Worm (Caenorhabditis elegans) whole organism, L4 larva: Measurements from ENCODE around the gene fkh-4.

Source experiments
- D1046.2 ChIP-seq: fragments of 200-800 bp; sonication (Bioruptor generic); IDR thresholded peaks from 2 replicates; pipeline ENCODE4 v1.3.6; 2022; ENCODE audit warnings: missing genetic modification characterization, missing compliant biosample characterization
- F26F4.8 ChIP-seq: fragments of 200-800 bp; sonication (Bioruptor generic); conservative IDR thresholded peaks from 2 replicates; pipeline ENCODE4 v1.3.6; 2022; ENCODE audit warnings: missing genetic modification characterization, missing compliant biosample characterization
- F37D6.2 ChIP-seq: sonication (generic microtip); optimal IDR thresholded peaks from 2 replicates; lab custom pipeline; 2016; ENCODE audit warnings: mild to moderate bottlenecking, missing genetic modification characterization, missing compliant biosample characterization
- F49E8.2 ChIP-seq: sonication (generic microtip); optimal IDR thresholded peaks from 2 replicates; lab custom pipeline; 2016; ENCODE audit warnings: missing compliant biosample characterization, mild to moderate bottlenecking, missing genetic modification characterization, borderline replicate concordance
- T20F7.1 ChIP-seq: fragments of 200-800 bp; sonication (Bioruptor generic); optimal IDR thresholded peaks from 2 replicates; lab custom pipeline; 2018; ENCODE audit warnings: mild to moderate bottlenecking, missing genetic modification characterization, missing compliant biosample characterization
- T26A8.4 ChIP-seq: fragments of 200-800 bp; sonication (Bioruptor generic); IDR thresholded peaks from 2 replicates; pipeline ENCODE4 v1.3.6; 2022; ENCODE audit warnings: missing genetic modification characterization, missing compliant biosample characterization
- Y5F2A.4 ChIP-seq: fragments of 200-800 bp; sonication (Bioruptor generic); optimal IDR thresholded peaks from 2 replicates; lab custom pipeline; 2018; ENCODE audit warnings: mild to moderate bottlenecking, missing genetic modification characterization, missing compliant biosample characterization
- ceh-32 ChIP-seq: sonication (generic microtip); optimal IDR thresholded peaks from 2 replicates; lab custom pipeline; 2016; ENCODE audit warnings: mild to moderate bottlenecking, missing genetic modification characterization, missing compliant biosample characterization; ENCODE audit not compliant: poor library complexity
- ceh-82 ChIP-seq: sonication (generic microtip); optimal IDR thresholded peaks from 2 replicates; lab custom pipeline; 2017; ENCODE audit warnings: missing biosample characterization, missing genetic modification characterization
- ctbp-1 ChIP-seq: fragments of 200-800 bp; sonication (Bioruptor generic); IDR thresholded peaks from 2 replicates; pipeline ENCODE4 v1.3.6; 2022; ENCODE audit warnings: missing genetic modification reagents, missing genetic modification characterization, missing compliant biosample characterization
- daf-19 ChIP-seq: fragments of 200-800 bp; sonication (Bioruptor generic); conservative IDR thresholded peaks from 2 replicates; pipeline ENCODE4 v1.3.6; 2022; ENCODE audit warnings: missing genetic modification characterization, missing compliant biosample characterization
- daf-8 ChIP-seq: fragments of 200-800 bp; sonication (Bioruptor generic); IDR thresholded peaks from 2 replicates; pipeline ENCODE4 v1.3.6; 2022; ENCODE audit warnings: missing genetic modification characterization, missing compliant biosample characterization
- dmd-6 ChIP-seq: fragments of 200-800 bp; sonication (Bioruptor generic); IDR thresholded peaks from 2 replicates; pipeline ENCODE4 v1.3.6; 2022; ENCODE audit warnings: missing genetic modification reagents, missing genetic modification characterization, missing compliant biosample characterization
- dmd-9 ChIP-seq: fragments of 200-800 bp; sonication (Bioruptor generic); IDR thresholded peaks from 2 replicates; pipeline ENCODE4 v1.3.6; 2022; ENCODE audit warnings: missing genetic modification reagents, missing genetic modification characterization, missing compliant biosample characterization
- dve-1 ChIP-seq: sonication (generic microtip); optimal IDR thresholded peaks from 2 replicates; lab custom pipeline; 2017; ENCODE audit warnings: antibody characterized with exemption, mild to moderate bottlenecking, missing genetic modification characterization, missing compliant biosample characterization; ENCODE audit not compliant: insufficient read depth
- fos-1 ChIP-seq: fragments of 150-350 bp; optimal IDR thresholded peaks from 2 replicates; lab custom pipeline; 2014; ENCODE audit warnings: missing biosample characterization, missing genetic modification characterization
- gei-8 ChIP-seq: fragments of 200-800 bp; sonication (Bioruptor generic); optimal IDR thresholded peaks from 2 replicates; lab custom pipeline; 2018; ENCODE audit warnings: mild to moderate bottlenecking, missing genetic modification characterization, missing compliant biosample characterization
- hif-1 ChIP-seq, 2 experiments: sonication (generic microtip); optimal IDR thresholded peaks; 2 replicates each; lab custom pipeline; 2016 to 2017; ENCODE audit warnings: missing compliant biosample characterization in 2 of 2, missing genetic modification characterization in 2 of 2, missing genetic modification reagents in 2 of 2, missing genotype in 2 of 2, mild to moderate bottlenecking in 1 of 2
- hlh-30 ChIP-seq: sonication (generic microtip); optimal IDR thresholded peaks from 2 replicates; lab custom pipeline; 2017; ENCODE audit warnings: antibody characterized with exemption, mild to moderate bottlenecking, missing genetic modification characterization, missing compliant biosample characterization; ENCODE audit not compliant: insufficient read depth
- jun-1 ChIP-seq: fragments of 150-350 bp; optimal IDR thresholded peaks from 2 replicates; lab custom pipeline; 2014; ENCODE audit warnings: missing biosample characterization, missing genetic modification reagents, missing genetic modification characterization
- lin-1 ChIP-seq: fragments of 200-800 bp; sonication (Bioruptor generic); IDR thresholded peaks from 2 replicates; pipeline ENCODE4 v1.3.6; 2022; ENCODE audit warnings: missing genetic modification reagents, missing genetic modification characterization, missing compliant biosample characterization
- lin-15B ChIP-seq: fragments of 150-350 bp; sonication (generic microtip); optimal IDR thresholded peaks from 3 replicates; lab custom pipeline; 2014; ENCODE audit warnings: missing biosample characterization, missing genetic modification characterization
- lin-29 ChIP-seq: fragments of 200-800 bp; sonication (Bioruptor generic); IDR thresholded peaks from 2 replicates; pipeline ENCODE4 v1.3.6; 2022; ENCODE audit warnings: missing genetic modification reagents, missing genetic modification characterization, missing compliant biosample characterization
- lin-38 ChIP-seq: fragments of 200-800 bp; sonication (Bioruptor generic); IDR thresholded peaks from 2 replicates; pipeline ENCODE4 v1.3.6; 2022; ENCODE audit warnings: missing genetic modification reagents, missing genetic modification characterization, missing compliant biosample characterization
- madf-5 ChIP-seq, 2 experiments: fragments of 200-800 bp; sonication (Bioruptor generic); IDR thresholded peaks; 2 replicates each; pipeline ENCODE4 v1.3.6; 2022; ENCODE audit warnings: missing compliant biosample characterization in 2 of 2, missing genetic modification characterization in 2 of 2
- madf-9 ChIP-seq: fragments of 200-800 bp; sonication (Bioruptor generic); conservative IDR thresholded peaks from 2 replicates; pipeline ENCODE4 v1.3.6; 2022; ENCODE audit warnings: missing genetic modification reagents, missing genetic modification characterization, missing compliant biosample characterization
- mdl-1 ChIP-seq, 2 experiments: fragments of 150-350 bp in 1 of 2; sonication (generic microtip) in 1 of 2; optimal IDR thresholded peaks; 2 replicates each; lab custom pipeline; 2014 to 2017; ENCODE audit warnings: missing biosample characterization in 2 of 2, missing genetic modification characterization in 2 of 2
- mdt-29 ChIP-seq: fragments of 200-800 bp; sonication (Bioruptor generic); IDR thresholded peaks from 2 replicates; pipeline ENCODE4 v1.3.6; 2022; ENCODE audit warnings: missing genetic modification reagents, missing genetic modification characterization, missing compliant biosample characterization
- mep-1 ChIP-seq: fragments of 150-350 bp; sonication (generic microtip); optimal IDR thresholded peaks from 3 replicates; lab custom pipeline; 2014; ENCODE audit warnings: missing biosample characterization, missing genetic modification characterization
- mxl-3 ChIP-seq: fragments of 200-800 bp; sonication (Bioruptor generic); optimal IDR thresholded peaks from 2 replicates; lab custom pipeline; 2018; ENCODE audit warnings: mild to moderate bottlenecking, missing genetic modification characterization, missing compliant biosample characterization
- nhr-10 ChIP-seq: fragments of 150-350 bp; optimal IDR thresholded peaks from 2 replicates; lab custom pipeline; 2014; ENCODE audit warnings: missing biosample characterization, missing genetic modification characterization
- nhr-11 ChIP-seq: fragments of 150-350 bp; optimal IDR thresholded peaks from 2 replicates; lab custom pipeline; 2014; ENCODE audit warnings: missing biosample characterization, missing genetic modification characterization
- nhr-237 ChIP-seq: sonication (generic microtip); optimal IDR thresholded peaks from 2 replicates; lab custom pipeline; 2017; ENCODE audit warnings: missing biosample characterization, missing genetic modification characterization
- nhr-25 ChIP-seq: sonication (generic microtip); optimal IDR thresholded peaks from 2 replicates; lab custom pipeline; 2017; ENCODE audit warnings: missing genetic modification characterization, mild to moderate bottlenecking, missing compliant biosample characterization, antibody characterized with exemption, moderate library complexity, borderline replicate concordance; ENCODE audit not compliant: insufficient read depth
- nhr-28 ChIP-seq: fragments of 150-350 bp; optimal IDR thresholded peaks from 2 replicates; lab custom pipeline; 2014; ENCODE audit warnings: missing biosample characterization, missing genetic modification characterization
- nhr-41 ChIP-seq: fragments of 200-800 bp; sonication (Bioruptor generic); IDR thresholded peaks from 2 replicates; pipeline ENCODE4 v1.3.6; 2022; ENCODE audit warnings: missing genetic modification reagents, missing genetic modification characterization, missing compliant biosample characterization
- nhr-6 ChIP-seq: fragments of 150-350 bp; optimal IDR thresholded peaks from 2 replicates; lab custom pipeline; 2014; ENCODE audit warnings: missing biosample characterization, missing genetic modification characterization
- nhr-77 ChIP-seq: fragments of 150-350 bp; optimal IDR thresholded peaks from 2 replicates; lab custom pipeline; 2014; ENCODE audit warnings: missing biosample characterization, missing genetic modification characterization
- pha-4 ChIP-seq, 2 experiments: fragments of 150-350 bp in 1 of 2; fragments of 200-800 bp in 1 of 2; sonication (Bioruptor generic) in 1 of 2; IDR thresholded peaks in 1 of 2; optimal IDR thresholded peaks in 1 of 2; 2 replicates each; pipeline versions ENCODE4 v1.3.6 to Lab custom; 2014 to 2022; ENCODE audit warnings: missing genetic modification characterization in 2 of 2, missing genetic modification reagents in 2 of 2, missing biosample characterization in 1 of 2, missing compliant biosample characterization in 1 of 2
- php-3 ChIP-seq: fragments of 200-800 bp; sonication (Bioruptor generic); IDR thresholded peaks from 2 replicates; pipeline ENCODE4 v1.3.6; 2022; ENCODE audit warnings: missing genetic modification reagents, missing genetic modification characterization, missing compliant biosample characterization
- pqm-1 ChIP-seq: sonication (generic microtip); optimal IDR thresholded peaks from 2 replicates; lab custom pipeline; 2017; ENCODE audit warnings: missing biosample characterization, missing genetic modification characterization
- rbr-2 ChIP-seq: sonication (generic microtip); optimal IDR thresholded peaks from 2 replicates; lab custom pipeline; 2016; ENCODE audit warnings: missing genotype, missing genetic modification characterization, missing compliant biosample characterization
- sdz-12 ChIP-seq: fragments of 200-800 bp; sonication (Bioruptor generic); optimal IDR thresholded peaks from 2 replicates; lab custom pipeline; 2018; ENCODE audit warnings: mild to moderate bottlenecking, missing genetic modification characterization, missing compliant biosample characterization
- set-16 ChIP-seq: fragments of 200-800 bp; sonication (Bioruptor generic); IDR thresholded peaks from 2 replicates; pipeline ENCODE4 v1.3.6; 2022; ENCODE audit warnings: missing genetic modification reagents, missing genetic modification characterization, missing compliant biosample characterization
- skn-1 ChIP-seq: fragments of 150-350 bp; optimal IDR thresholded peaks from 2 replicates; lab custom pipeline; 2014; ENCODE audit warnings: missing biosample characterization, missing genetic modification characterization
- spr-1 ChIP-seq: sonication (generic microtip); optimal IDR thresholded peaks from 2 replicates; lab custom pipeline; 2016; ENCODE audit warnings: mild to moderate bottlenecking, missing genetic modification characterization, missing compliant biosample characterization
- spr-3 ChIP-seq: fragments of 200-800 bp; sonication (Bioruptor generic); optimal IDR thresholded peaks from 2 replicates; lab custom pipeline; 2018; ENCODE audit warnings: mild to moderate bottlenecking, missing genetic modification characterization, missing compliant biosample characterization
- unc-130 ChIP-seq: sonication (generic microtip); optimal IDR thresholded peaks from 2 replicates; lab custom pipeline; 2016; ENCODE audit warnings: missing genetic modification reagents, missing genetic modification characterization, missing compliant biosample characterization
- vab-7 ChIP-seq: fragments of 200-800 bp; sonication (Bioruptor generic); IDR thresholded peaks from 2 replicates; pipeline ENCODE4 v1.3.6; 2022; ENCODE audit warnings: missing genetic modification reagents, missing genetic modification characterization, missing compliant biosample characterization
- zag-1 ChIP-seq: fragments of 150-350 bp; optimal IDR thresholded peaks from 2 replicates; lab custom pipeline; 2014; ENCODE audit warnings: missing biosample characterization, missing genetic modification characterization

Gene fkh-4

ce11 chrX:13414974-13415373, 13.7 kb downstream of the fkh-4 start (continued):
- TF ChIP-seq Y5F2A.4 (GFP tag; lab: Kevin White, UChicago) (no peak), madf-9 (GFP tag; lab: Robert Waterston, UW) (0 out of 2 replicates have a peak, but pooled peaks have one; percentile 38), unc-130 (GFP tag; lab: Kevin White, UChicago) (no peak), F26F4.8 (GFP tag; lab: Robert Waterston, UW) (no peak), ctbp-1 (GFP tag; lab: Robert Waterston, UW) (no peak), php-3 (GFP tag; lab: Robert Waterston, UW) (no peak), zag-1 (tag; lab: Kevin White, UChicago) (no peak), hlh-30 (tag; lab: Kevin White, UChicago) (peak; percentile 25), madf-5 (GFP tag; IDR thresholded peaks at IDR 0.05; lab: Robert Waterston, UW) (peak in 1 of 2 experiments; percentile 74; a peak in 1 of 4 replicates), gei-8 (no peak), set-16 (GFP tag; lab: Robert Waterston, UW) (no peak), F49E8.2 (tag; lab: Kevin White, UChicago) (no peak), lin-15B (tag; lab: Kevin White, UChicago) (no peak), mxl-3 (no peak), sdz-12 (GFP tag; lab: Kevin White, UChicago) (no peak), nhr-11 (tag; lab: Kevin White, UChicago) (no peak), lin-1 (peak; percentile 59; the same call in 1 of the 2 replicates), dmd-6 (peak; percentile 42), mdl-1 (tag; optimal IDR thresholded peaks at IDR 0.05; lab: Kevin White, UChicago) (peak in 1 of 2 experiments; percentile 13), skn-1 (tag; lab: Kevin White, UChicago) (no peak), nhr-28 (tag; lab: Kevin White, UChicago) (peak; percentile 43), ceh-82 (tag; lab: Kevin White, UChicago) (no peak), lin-29 (GFP tag; lab: Robert Waterston, UW) (no peak), nhr-6 (tag; lab: Kevin White, UChicago) (no peak), pha-4 (GFP tag; IDR thresholded peaks at IDR 0.05; lab: Robert Waterston, UW) (peak; percentile 64; the same call in 1 of the 2 replicates), pha-4 (tag; optimal IDR thresholded peaks at IDR 0.05; lab: Kevin White, UChicago) (no peak), spr-1 (tag; lab: Kevin White, UChicago) (peak; percentile 13), nhr-77 (tag; lab: Kevin White, UChicago) (peak; percentile 14), D1046.2 (0 out of 2 replicates have a peak, but pooled peaks have one; percentile 28), dmd-9 (GFP tag; lab: Robert Waterston, UW) (0 out of 2 replicates have a peak, but pooled peaks have one; percentile 35), ceh-32 (no peak), mdt-29 (GFP tag; lab: Robert Waterston, UW) (0 out of 2 replicates have a peak, but pooled peaks have one; percentile 24), hif-1 (tag; optimal IDR thresholded peaks at IDR 0.05; lab: Kevin White, UChicago) (no peak), nhr-237 (tag; lab: Kevin White, UChicago) (no peak), daf-19 (GFP tag; lab: Robert Waterston, UW) (no peak), pqm-1 (no peak), fos-1 (tag; lab: Kevin White, UChicago) (no peak), dve-1 (peak; percentile 35), lin-38 (no peak; the same call in 1 of the 2 replicates), jun-1 (tag; lab: Kevin White, UChicago) (no peak), nhr-25 (tag; lab: Kevin White, UChicago) (no peak), F37D6.2 (tag; lab: Kevin White, UChicago) (no peak), rbr-2 (peak; percentile 45), vab-7 (peak; percentile 90), nhr-10 (no peak), daf-8 (GFP tag; lab: Robert Waterston, UW) (peak; percentile 53; the same call in 1 of the 2 replicates), spr-3 (no peak), mep-1 (tag; lab: Kevin White, UChicago) (no peak), T26A8.4 (GFP tag; lab: Robert Waterston, UW) (peak; percentile 47; the same call in 1 of the 2 replicates), T20F7.1 (GFP tag; lab: Kevin White, UChicago) (no peak), nhr-41 (GFP tag; lab: Robert Waterston, UW) (0 out of 2 replicates have a peak, but pooled peaks have one; percentile 58)
